Fruit fly (Drosophila melanogaster) Kc167 (cell line): ENCODE data around the gene Pvf2.

Source experiments
- h ChIP-seq: fragments of >200 bp; optimal IDR thresholded peaks from 3 replicates; lab custom pipeline; 2018; ENCODE audit warnings: missing external identifiers
- psq ChIP-seq: fragments of >200 bp; optimal IDR thresholded peaks from 2 replicates; lab custom pipeline; 2017; ENCODE audit warnings: missing external identifiers
- ttk ChIP-seq: sonication (Bioruptor generic); optimal IDR thresholded peaks from 2 replicates; lab custom pipeline; 2017; ENCODE audit warnings: missing external identifiers

dm6 chr2L:7051740-7052139, 32.7 kb downstream of the Pvf2 start:
- TF ChIP-seq psq (lab: Kevin White, UChicago) (no peak), h (lab: Kevin White, UChicago) (no peak), ttk (no peak)
